In genomic region chr2L:20883624-20884220, dm6 we compare ENCODE assay signal across 4 fruit fly cellular contexts.
A peak's percentile ranks its signal among the peaks of the same experiment; 100 is the strongest.
TF ChIP-seq lines count a peak whose summit lies in the region.

No protein-coding gene starts in this region.

- no peak for TF ChIP-seq CTCF in whole organism, embryonic (GFP tag; optimal IDR thresholded peaks at IDR 0.05; lab: Kevin White, UChicago)

TF ChIP-seq in whole organism, adult, 20 proteins besides CTCF, POLR2A, EP300 and RAD21:
- TF ChIP-seq CG14711 (tag; optimal IDR thresholded peaks at IDR 0.05; lab: Kevin White, UChicago) (no peak), CG33017 (tag; optimal IDR thresholded peaks at IDR 0.05; lab: Kevin White, UChicago) (peak; percentile 14), ovo (GFP tag; optimal IDR thresholded peaks at IDR 0.05; lab: Kevin White, UChicago) (peak; percentile 45), cic (GFP tag; optimal IDR thresholded peaks at IDR 0.05; lab: Kevin White, UChicago) (peak; percentile 72), Clk (GFP tag; optimal IDR thresholded peaks at IDR 0.05; lab: Kevin White, UChicago) (no peak), toe (GFP tag; optimal IDR thresholded peaks at IDR 0.05; lab: Kevin White, UChicago) (no peak), CG12768 (GFP tag; optimal IDR thresholded peaks at IDR 0.05; lab: Kevin White, UChicago) (peak; percentile 31), CG5204 (GFP tag; optimal IDR thresholded peaks at IDR 0.05; lab: Kevin White, UChicago) (no peak), tj (GFP tag; optimal IDR thresholded peaks at IDR 0.05; lab: Kevin White, UChicago) (no peak), CG7101 (tag; optimal IDR thresholded peaks at IDR 0.05; lab: Kevin White, UChicago) (no peak), Mnt (GFP tag; optimal IDR thresholded peaks at IDR 0.05; lab: Kevin White, UChicago) (peak; percentile 2), Crg-1 (GFP tag; optimal IDR thresholded peaks at IDR 0.05; lab: Kevin White, UChicago) (no peak), Hr96 (GFP tag; optimal IDR thresholded peaks at IDR 0.05; lab: Kevin White, UChicago) (no peak), CG11617 (GFP tag; optimal IDR thresholded peaks at IDR 0.05; lab: Kevin White, UChicago) (no peak), pad (GFP tag; optimal IDR thresholded peaks at IDR 0.05; lab: Kevin White, UChicago) (peak; percentile 21), bab1 (GFP tag; optimal IDR thresholded peaks at IDR 0.05; lab: Kevin White, UChicago) (no peak), CG7045 (GFP tag; optimal IDR thresholded peaks at IDR 0.05; lab: Kevin White, UChicago) (no peak), cnc (optimal IDR thresholded peaks at IDR 0.05; lab: Kevin White, UChicago) (no peak), kay (GFP tag; lab: Kevin White, UChicago; ENCODE audit: borderline replicate concordance) (no peak), CG1620 (GFP tag; optimal IDR thresholded peaks at IDR 0.05; lab: Kevin White, UChicago) (no peak)

TF ChIP-seq in whole organism, embryonic, 481 proteins besides CTCF, POLR2A, EP300 and RAD21 (continues in another document):
- TF ChIP-seq mirr (GFP tag; optimal IDR thresholded peaks at IDR 0.05; lab: Kevin White, UChicago) (peak; percentile 91), Vsx1 (GFP tag; optimal IDR thresholded peaks at IDR 0.05; lab: Kevin White, UChicago) (peak; percentile 40), exex (tag; optimal IDR thresholded peaks at IDR 0.05; lab: Kevin White, UChicago) (peak; percentile 98), Fer1 (GFP tag; optimal IDR thresholded peaks at IDR 0.05; lab: Kevin White, UChicago) (peak; percentile 17), B-H2 (GFP tag; optimal IDR thresholded peaks at IDR 0.05; lab: Kevin White, UChicago) (peak; percentile 25), CG18262 (tag; optimal IDR thresholded peaks at IDR 0.05; lab: Kevin White, UChicago) (no peak), Rfx (GFP tag; IDR thresholded peaks at IDR 0.05; lab: Robert Waterston, UW) (no peak), hbn (GFP tag; IDR thresholded peaks at IDR 0.05; lab: Robert Waterston, UW; ENCODE audit: partially characterized antibody) (no peak), Med (GFP tag; lab: Kevin White, UChicago) (peak; percentile 72), CG32767 (GFP tag; IDR thresholded peaks at IDR 0.05; lab: Robert Waterston, UW) (no peak), Ptx1 (GFP tag; IDR thresholded peaks at IDR 0.05; lab: Robert Waterston, UW) (0 out of 2 replicates have a peak, but pooled peaks have one; percentile 11), BtbVII (GFP tag; optimal IDR thresholded peaks at IDR 0.05; lab: Kevin White, UChicago) (peak; percentile 9), Hey (tag; optimal IDR thresholded peaks at IDR 0.05; lab: Kevin White, UChicago) (peak; percentile 28), Lpt (GFP tag; optimal IDR thresholded peaks at IDR 0.05; lab: Kevin White, UChicago) (no peak), nau (GFP tag; optimal IDR thresholded peaks at IDR 0.05; lab: Kevin White, UChicago) (no peak), nmo (GFP tag; optimal IDR thresholded peaks at IDR 0.05; lab: Kevin White, UChicago) (no peak), CG4360 (GFP tag; IDR thresholded peaks at IDR 0.05; lab: Robert Waterston, UW) (peak; percentile 15; the same call in 1 of the 2 replicates), sr (GFP tag; IDR thresholded peaks at IDR 0.05; lab: Robert Waterston, UW) (no peak), danr (GFP tag; IDR thresholded peaks at IDR 0.05; lab: Robert Waterston, UW) (no peak), Eip74EF (GFP tag; optimal IDR thresholded peaks at IDR 0.05; lab: Kevin White, UChicago) (no peak), CG13894 (tag; optimal IDR thresholded peaks at IDR 0.05; lab: Kevin White, UChicago) (peak; percentile 13), HmgD (GFP tag; optimal IDR thresholded peaks at IDR 0.05; lab: Kevin White, UChicago) (no peak), sens-2 (GFP tag; IDR thresholded peaks at IDR 0.05; lab: Robert Waterston, UW) (peak; percentile 48; the same call in 1 of the 2 replicates), wdn (GFP tag; IDR thresholded peaks at IDR 0.05; lab: Robert Waterston, UW) (0 out of 2 replicates have a peak, but pooled peaks have one; percentile 7), tll (GFP tag; optimal IDR thresholded peaks at IDR 0.05; lab: Kevin White, UChicago) (no peak)

TF ChIP-seq in whole organism, prepupa, 60 proteins besides CTCF, POLR2A, EP300 and RAD21:
- TF ChIP-seq CG10631 (GFP tag; optimal IDR thresholded peaks at IDR 0.05; lab: Kevin White, UChicago) (no peak), CG16779 (tag; optimal IDR thresholded peaks at IDR 0.05; lab: Kevin White, UChicago) (no peak), CG11294 (GFP tag; IDR thresholded peaks at IDR 0.05; lab: Robert Waterston, UW) (no peak), fkh (GFP tag; optimal IDR thresholded peaks at IDR 0.05; lab: Kevin White, UChicago) (no peak), vri (GFP tag; optimal IDR thresholded peaks at IDR 0.05; lab: Kevin White, UChicago) (peak; percentile 31), CG6163 (GFP tag; IDR thresholded peaks at IDR 0.05; lab: Robert Waterston, UW) (no peak), svp (GFP tag; lab: Kevin White, UChicago) (peak; percentile 99)

TF ChIP-seq in whole organism, pupa, 21 proteins besides CTCF, POLR2A, EP300 and RAD21:
- TF ChIP-seq CG12605 (GFP tag; IDR thresholded peaks at IDR 0.05; lab: Robert Waterston, UW) (no peak), CG14655 (GFP tag; optimal IDR thresholded peaks at IDR 0.05; lab: Kevin White, UChicago) (no peak), fd96Ca (GFP tag; IDR thresholded peaks at IDR 0.05; lab: Robert Waterston, UW) (0 out of 3 replicates have a peak, but pooled peaks have one; percentile 18), CG15710 (tag; optimal IDR thresholded peaks at IDR 0.05; lab: Kevin White, UChicago) (no peak)
